Worm (Caenorhabditis elegans): Measurements from ENCODE around the gene clec-255.

ce11 chrV:18724076-18724475, 46.4 kb downstream of the clec-255 start:
- TF ChIP-seq ceh-82 (tag; optimal IDR thresholded peaks at IDR 0.05) (no peak), lin-39 (tag; optimal IDR thresholded peaks at IDR 0.05) (no peak), nhr-90 (tag; optimal IDR thresholded peaks at IDR 0.05; ENCODE audit: poor library complexity) (no peak), nhr-77 (tag; optimal IDR thresholded peaks at IDR 0.05) (no peak), snpc-4 (tag; optimal IDR thresholded peaks at IDR 0.05) (no peak), unc-130 (tag; optimal IDR thresholded peaks at IDR 0.05) (no peak), swsn-7 (tag; optimal IDR thresholded peaks at IDR 0.05) (no peak)

Measured in whole organism, L1 larva.